Worm (Caenorhabditis elegans) whole organism, L1 larva: ENCODE results near the gene gpa-7.

Source experiments
- C34B4.2 ChIP-seq: sonication (generic microtip); optimal IDR thresholded peaks from 2 replicates; lab custom pipeline; 2017; ENCODE audit warnings: mild to moderate bottlenecking, missing genetic modification characterization, missing compliant biosample characterization
- Y116A8C.19 ChIP-seq: sonication (generic microtip); optimal IDR thresholded peaks from 2 replicates; lab custom pipeline; 2016; ENCODE audit warnings: missing compliant biosample characterization, missing genetic modification characterization, borderline replicate concordance
- ama-1 ChIP-seq: fragments of 150-350 bp; optimal IDR thresholded peaks from 2 replicates; lab custom pipeline; 2014
- ceh-63 ChIP-seq: fragments of 200-800 bp; sonication (Bioruptor generic); optimal IDR thresholded peaks from 2 replicates; lab custom pipeline; 2018; ENCODE audit warnings: mild to moderate bottlenecking, missing genetic modification characterization, missing compliant biosample characterization
- ceh-8 ChIP-seq: fragments of 200-800 bp; sonication (Bioruptor generic); optimal IDR thresholded peaks from 2 replicates; lab custom pipeline; 2018; ENCODE audit warnings: mild to moderate bottlenecking, missing genetic modification characterization, moderate library complexity, missing compliant biosample characterization
- ceh-88 ChIP-seq: fragments of 200-800 bp; sonication (Bioruptor generic); IDR thresholded peaks from 2 replicates; pipeline ENCODE4 v1.3.6; 2022; ENCODE audit warnings: missing genetic modification characterization, missing compliant biosample characterization
- ces-1 ChIP-seq: fragments of 150-350 bp; optimal IDR thresholded peaks from 2 replicates; lab custom pipeline; 2014; ENCODE audit warnings: missing biosample characterization, missing genetic modification reagents, missing genetic modification characterization
- dpl-1 ChIP-seq, 3 experiments: fragments of 150-350 bp in 2 of 3; sonication (generic microtip) in 1 of 3; optimal IDR thresholded peaks; 2 replicates each; lab custom pipeline; 2014 to 2017; ENCODE audit warnings: missing biosample characterization in 3 of 3, missing genetic modification characterization in 3 of 3, missing genetic modification reagents in 3 of 3
- dsc-1 ChIP-seq: sonication (generic microtip); optimal IDR thresholded peaks from 2 replicates; lab custom pipeline; 2016; ENCODE audit warnings: mild to moderate bottlenecking, missing genetic modification characterization, missing compliant biosample characterization
- elt-2 ChIP-seq: sonication (generic microtip); optimal IDR thresholded peaks from 2 replicates; lab custom pipeline; 2016; ENCODE audit warnings: missing genetic modification characterization, mild to moderate bottlenecking, inconsistent platforms, missing compliant biosample characterization, missing genetic modification reagents
- elt-3 ChIP-seq, 6 experiments: fragments of 150-350 bp in 1 of 6; sonication (generic microtip); optimal IDR thresholded peaks; 2 replicates each; lab custom pipeline; 2017 to 2018; ENCODE audit warnings: missing biosample characterization in 6 of 6, missing genetic modification characterization in 6 of 6, inconsistent platforms in 1 of 6
- ets-5 ChIP-seq: fragments of 200-800 bp; sonication (Bioruptor generic); IDR thresholded peaks from 2 replicates; pipeline ENCODE4 v1.3.6; 2022; ENCODE audit warnings: missing genetic modification characterization, missing compliant biosample characterization
- fkh-10 ChIP-seq: sonication (generic microtip); optimal IDR thresholded peaks from 2 replicates; lab custom pipeline; 2017; ENCODE audit warnings: missing biosample characterization, missing genetic modification reagents, missing genetic modification characterization
- fkh-4 ChIP-seq: sonication (generic microtip); optimal IDR thresholded peaks from 2 replicates; lab custom pipeline; 2016; ENCODE audit warnings: missing compliant biosample characterization, missing genetic modification characterization, borderline replicate concordance
- fkh-8 ChIP-seq: sonication (generic microtip); optimal IDR thresholded peaks from 2 replicates; lab custom pipeline; 2016; ENCODE audit warnings: mild to moderate bottlenecking, missing genetic modification characterization, missing compliant biosample characterization
- fos-1 ChIP-seq: fragments of 150-350 bp; optimal IDR thresholded peaks from 2 replicates; lab custom pipeline; 2014; ENCODE audit warnings: missing biosample characterization, missing genetic modification characterization
- hlh-17 ChIP-seq: fragments of 200-800 bp; sonication (Bioruptor generic); optimal IDR thresholded peaks from 2 replicates; lab custom pipeline; 2018; ENCODE audit warnings: missing genetic modification characterization, mild to moderate bottlenecking, missing compliant biosample characterization, moderate library complexity, borderline replicate concordance
- hlh-4 ChIP-seq: sonication (generic microtip); optimal IDR thresholded peaks from 2 replicates; lab custom pipeline; 2016; ENCODE audit warnings: mild to moderate bottlenecking, missing genetic modification characterization, missing compliant biosample characterization
- isw-1 ChIP-seq: fragments of 200-800 bp; sonication (Bioruptor generic); IDR thresholded peaks from 2 replicates; pipeline ENCODE4 v1.3.6; 2022; ENCODE audit warnings: missing genetic modification characterization, missing compliant biosample characterization
- jun-1 ChIP-seq: fragments of 150-350 bp; optimal IDR thresholded peaks from 2 replicates; lab custom pipeline; 2014; ENCODE audit warnings: missing biosample characterization, missing genetic modification reagents, missing genetic modification characterization
- lin-13 ChIP-seq: fragments of 150-350 bp; optimal IDR thresholded peaks from 2 replicates; lab custom pipeline; 2014; ENCODE audit warnings: missing biosample characterization, missing genetic modification reagents, missing genetic modification characterization
- lin-14 ChIP-seq: fragments of 200-800 bp; sonication (Bioruptor generic); optimal IDR thresholded peaks from 2 replicates; lab custom pipeline; 2018; ENCODE audit warnings: mild to moderate bottlenecking, missing genetic modification characterization, moderate library complexity, missing compliant biosample characterization
- lin-35 ChIP-seq, 2 experiments: fragments of 150-350 bp; optimal IDR thresholded peaks; 2 replicates each; lab custom pipeline; 2014; ENCODE audit warnings: missing biosample characterization in 2 of 2, missing genetic modification characterization in 2 of 2, missing genetic modification reagents in 2 of 2
- lin-39 ChIP-seq: fragments of 150-350 bp; optimal IDR thresholded peaks from 2 replicates; lab custom pipeline; 2014; ENCODE audit warnings: missing biosample characterization, missing genetic modification reagents, missing genetic modification characterization
- mep-1 ChIP-seq: fragments of 150-350 bp; optimal IDR thresholded peaks from 2 replicates; lab custom pipeline; 2014; ENCODE audit warnings: missing biosample characterization, missing genetic modification characterization
- nhr-11 ChIP-seq: fragments of 150-350 bp; optimal IDR thresholded peaks from 2 replicates; lab custom pipeline; 2014; ENCODE audit warnings: missing biosample characterization, missing genetic modification characterization
- nhr-19 ChIP-seq: fragments of 200-800 bp; sonication (Bioruptor generic); conservative IDR thresholded peaks from 2 replicates; pipeline ENCODE4 v1.3.6; 2022; ENCODE audit warnings: missing genetic modification characterization, missing compliant biosample characterization
- nhr-237 ChIP-seq: fragments of 150-350 bp; optimal IDR thresholded peaks from 2 replicates; lab custom pipeline; 2014; ENCODE audit warnings: missing biosample characterization, missing genetic modification characterization
- nhr-28 ChIP-seq: fragments of 150-350 bp; optimal IDR thresholded peaks from 2 replicates; lab custom pipeline; 2014; ENCODE audit warnings: missing biosample characterization, missing genetic modification characterization
- nhr-47 ChIP-seq: sonication (generic microtip); optimal IDR thresholded peaks from 2 replicates; lab custom pipeline; 2016; ENCODE audit warnings: mild to moderate bottlenecking, missing genetic modification characterization, moderate library complexity, missing compliant biosample characterization
- nhr-71 ChIP-seq: sonication (generic microtip); optimal IDR thresholded peaks from 2 replicates; lab custom pipeline; 2016; ENCODE audit warnings: mild to moderate bottlenecking, missing genetic modification characterization, moderate library complexity, missing compliant biosample characterization
- nhr-76 ChIP-seq: sonication (generic microtip); optimal IDR thresholded peaks from 2 replicates; lab custom pipeline; 2017; ENCODE audit warnings: missing biosample characterization, missing genetic modification characterization
- nhr-77 ChIP-seq: fragments of 150-350 bp; optimal IDR thresholded peaks from 2 replicates; lab custom pipeline; 2014; ENCODE audit warnings: missing biosample characterization, missing genetic modification characterization
- nhr-84 ChIP-seq: sonication (generic microtip); optimal IDR thresholded peaks from 2 replicates; lab custom pipeline; 2017; ENCODE audit warnings: missing biosample characterization, missing genetic modification characterization
- nhr-90 ChIP-seq: sonication (generic microtip); optimal IDR thresholded peaks from 2 replicates; lab custom pipeline; 2016; ENCODE audit warnings: mild to moderate bottlenecking, missing genetic modification characterization, missing compliant biosample characterization; ENCODE audit not compliant: poor library complexity
- pag-3 ChIP-seq: sonication (generic microtip); optimal IDR thresholded peaks from 2 replicates; lab custom pipeline; 2017; ENCODE audit warnings: missing genetic modification characterization, mild to moderate bottlenecking, missing compliant biosample characterization, antibody characterized with exemption, borderline replicate concordance; ENCODE audit not compliant: insufficient read depth
- pqm-1 ChIP-seq: sonication (generic microtip); optimal IDR thresholded peaks from 3 replicates; lab custom pipeline; 2017; ENCODE audit warnings: missing biosample characterization, missing genetic modification characterization
- snu-23 ChIP-seq: sonication (generic microtip); optimal IDR thresholded peaks from 2 replicates; lab custom pipeline; 2016; ENCODE audit warnings: missing genetic modification characterization, missing compliant biosample characterization
- sup-37 ChIP-seq: fragments of 200-800 bp; sonication (Bioruptor generic); optimal IDR thresholded peaks from 2 replicates; lab custom pipeline; 2018; ENCODE audit warnings: mild to moderate bottlenecking, missing genetic modification characterization, missing compliant biosample characterization
- swsn-7 ChIP-seq: sonication (generic microtip); optimal IDR thresholded peaks from 2 replicates; lab custom pipeline; 2016; ENCODE audit warnings: missing genetic modification characterization, missing compliant biosample characterization
- tbx-2 ChIP-seq: sonication (generic microtip); optimal IDR thresholded peaks from 2 replicates; lab custom pipeline; 2016; ENCODE audit warnings: missing genetic modification characterization, missing compliant biosample characterization
- unc-130 ChIP-seq: fragments of 150-350 bp; optimal IDR thresholded peaks from 2 replicates; lab custom pipeline; 2017; ENCODE audit warnings: missing biosample characterization, missing genetic modification characterization, inconsistent platforms
- unc-62 ChIP-seq: fragments of 150-350 bp; optimal IDR thresholded peaks from 2 replicates; lab custom pipeline; 2014; ENCODE audit warnings: missing biosample characterization, missing genetic modification reagents, missing genetic modification characterization
- unc-86 ChIP-seq: sonication (generic microtip); optimal IDR thresholded peaks from 2 replicates; lab custom pipeline; 2016; ENCODE audit warnings: missing genetic modification characterization, missing compliant biosample characterization
- unc-98 ChIP-seq: fragments of 200-800 bp; sonication (Bioruptor generic); IDR thresholded peaks from 2 replicates; pipeline ENCODE4 v1.3.6; 2022; ENCODE audit warnings: missing genetic modification characterization, missing compliant biosample characterization
- vab-15 ChIP-seq: sonication (generic microtip); optimal IDR thresholded peaks from 2 replicates; lab custom pipeline; 2017; ENCODE audit warnings: missing genotype, mild to moderate bottlenecking, missing genetic modification characterization, missing compliant biosample characterization
- xbp-1 ChIP-seq: sonication (generic microtip); optimal IDR thresholded peaks from 2 replicates; lab custom pipeline; 2016; ENCODE audit warnings: missing genetic modification characterization, missing compliant biosample characterization

Gene gpa-7

ce11 chrIV:10391827-10392226 is 12.0 kb upstream of the gpa-7 start, which contains the start of gene spe-26:
Gene spe-26, minus strand, starts transcription at chrIV:10391927.
- no peak for TF ChIP-seq elt-3 (tag; optimal IDR thresholded peaks at IDR 0.05; lab: Kevin White, UChicago)
- TF ChIP-seq ceh-88 (GFP tag; lab: Robert Waterston, UW): no peak
- no peak for TF ChIP-seq nhr-11 (tag; lab: Kevin White, UChicago)
- no peak for TF ChIP-seq jun-1 (tag; lab: Kevin White, UChicago)
- TF ChIP-seq fkh-4: no peak
- no peak for TF ChIP-seq nhr-28
- no peak for TF ChIP-seq ama-1 (lab: Kevin White, UChicago)
- TF ChIP-seq lin-35 (GFP tag; optimal IDR thresholded peaks at IDR 0.05; lab: Kevin White, UChicago): no peak
- no peak for TF ChIP-seq fkh-8 (tag; lab: Kevin White, UChicago)
- no peak for TF ChIP-seq Y116A8C.19 (tag; lab: Kevin White, UChicago)
- TF ChIP-seq nhr-90 (tag; lab: Kevin White, UChicago): no peak
- TF ChIP-seq unc-62: no peak
- TF ChIP-seq ets-5 (GFP tag; lab: Robert Waterston, UW): no peak
- TF ChIP-seq, all 84 proteins: peak for 0

- TF ChIP-seq vab-15 (tag; lab: Kevin White, UChicago) (no peak), ceh-88 (GFP tag; lab: Robert Waterston, UW) (no peak), nhr-84 (no peak), C34B4.2 (no peak), dsc-1 (tag; lab: Kevin White, UChicago) (no peak), lin-39 (tag; lab: Kevin White, UChicago) (no peak), snu-23 (GFP tag; lab: Kevin White, UChicago) (no peak), lin-35 (GFP tag; optimal IDR thresholded peaks at IDR 0.05; lab: Kevin White, UChicago) (no peak)
- TF ChIP-seq, all 84 proteins: peak for 0
These were observed 8.9 kb upstream of the gpa-7 start, which contains the start of gene R10H10.4 for ce11 chrIV:10394858-10395257. Gene R10H10.4, minus strand, starts transcription at chrIV:10394958.

ce11 chrIV:10396827-10397226 is 7.0 kb upstream of the gpa-7 start:
- TF ChIP-seq nhr-71 (tag; lab: Kevin White, UChicago) (peak; percentile 24), xbp-1 (tag; lab: Kevin White, UChicago) (no peak), nhr-47 (tag; lab: Kevin White, UChicago) (peak; percentile 14), fkh-10 (GFP tag; lab: Kevin White, UChicago) (peak; percentile 63), fkh-8 (tag; lab: Kevin White, UChicago) (peak; percentile 44), nhr-19 (GFP tag; lab: Robert Waterston, UW) (no peak), ceh-88 (GFP tag; lab: Robert Waterston, UW) (no peak), dpl-1 (GFP tag; optimal IDR thresholded peaks at IDR 0.05; lab: Kevin White, UChicago) (no peak), nhr-77 (no peak), dsc-1 (tag; lab: Kevin White, UChicago) (peak; percentile 54), unc-130 (tag; lab: Kevin White, UChicago) (no peak), lin-14 (GFP tag; lab: Kevin White, UChicago) (peak; percentile 77), tbx-2 (tag; lab: Kevin White, UChicago) (peak; percentile 3)

ce11 chrIV:10398244-10398643 is 5.6 kb upstream of the gpa-7 start:
- TF ChIP-seq tbx-2 (tag; lab: Kevin White, UChicago): peak; percentile 17
- TF ChIP-seq isw-1 (GFP tag; lab: Robert Waterston, UW): no peak
- TF ChIP-seq lin-35 (GFP tag; optimal IDR thresholded peaks at IDR 0.05; lab: Kevin White, UChicago): no peak
- TF ChIP-seq swsn-7 (tag; lab: Kevin White, UChicago): no peak
- no peak for TF ChIP-seq mep-1 (tag; lab: Kevin White, UChicago)
- no peak for TF ChIP-seq pqm-1 (tag; lab: Kevin White, UChicago)
- peak; percentile 63 for TF ChIP-seq ceh-8
- TF ChIP-seq nhr-47 (tag; lab: Kevin White, UChicago): peak; percentile 34
- TF ChIP-seq unc-86 (tag; lab: Kevin White, UChicago): no peak
- no peak for TF ChIP-seq sup-37 (GFP tag; lab: Kevin White, UChicago)
- TF ChIP-seq lin-13 (GFP tag; lab: Kevin White, UChicago): no peak
- no peak for TF ChIP-seq nhr-76 (tag; lab: Kevin White, UChicago)
- TF ChIP-seq elt-2 (tag; lab: Kevin White, UChicago): no peak
- no peak for TF ChIP-seq hlh-17 (GFP tag; lab: Kevin White, UChicago)
- TF ChIP-seq ces-1: no peak
- no peak for TF ChIP-seq nhr-237
- TF ChIP-seq dpl-1 (GFP tag; optimal IDR thresholded peaks at IDR 0.05; lab: Kevin White, UChicago): no peak
- no peak for TF ChIP-seq pag-3 (tag; lab: Kevin White, UChicago)
- TF ChIP-seq elt-3 (tag; optimal IDR thresholded peaks at IDR 0.05; lab: Kevin White, UChicago): no peak
- TF ChIP-seq ceh-63 (GFP tag; lab: Kevin White, UChicago): peak; percentile 12
- TF ChIP-seq unc-98 (GFP tag; lab: Robert Waterston, UW): no peak
- TF ChIP-seq fos-1 (tag; lab: Kevin White, UChicago): no peak
- no peak for TF ChIP-seq hlh-4
